Fruit fly (Drosophila melanogaster): ENCODE measurements around the gene Arl1.

The Arl1 gene

dm6 chr3L:15956448-15957010, 26.4 kb upstream of the Arl1 start, which contains the start of gene elgi (continued):
- TF ChIP-seq CG32532 (GFP tag; IDR thresholded peaks at IDR 0.05) (peak; percentile 58; the same call in 1 of the 2 replicates), CG8281 (tag; optimal IDR thresholded peaks at IDR 0.05) (no peak), Hr3 (GFP tag; optimal IDR thresholded peaks at IDR 0.05) (peak; percentile 53), D19B (GFP tag; optimal IDR thresholded peaks at IDR 0.05) (no peak), CG13287 (GFP tag; IDR thresholded peaks at IDR 0.05; ENCODE audit: partially characterized antibody) (peak; percentile 58), sisA (GFP tag; IDR thresholded peaks at IDR 0.05) (0 out of 2 replicates have a peak, but pooled peaks have one; percentile 25), crol (GFP tag; IDR thresholded peaks at IDR 0.05) (no peak), CG9932 (GFP tag; IDR thresholded peaks at IDR 0.05) (peak; percentile 82), vvl (GFP tag; IDR thresholded peaks at IDR 0.05) (peak; percentile 61), Ets97D (GFP tag; optimal IDR thresholded peaks at IDR 0.05) (peak; percentile 53), CG3838 (GFP tag; optimal IDR thresholded peaks at IDR 0.05) (no peak), CG5953 (GFP tag; IDR thresholded peaks at IDR 0.05) (no peak), lab (GFP tag; optimal IDR thresholded peaks at IDR 0.05) (peak; percentile 73), NC2α (GFP tag; optimal IDR thresholded peaks at IDR 0.05) (peak; percentile 1), NFAT (GFP tag; IDR thresholded peaks at IDR 0.05) (peak; percentile 74), Sry-δ (GFP tag; optimal IDR thresholded peaks at IDR 0.05) (peak; percentile 39), Blimp-1 (GFP tag; optimal IDR thresholded peaks at IDR 0.05) (no peak), MBD-R2 (GFP tag; IDR thresholded peaks at IDR 0.05) (peak; percentile 96), HLH4C (GFP tag; IDR thresholded peaks at IDR 0.05; ENCODE audit: partially characterized antibody) (no peak), CG4360 (GFP tag; IDR thresholded peaks at IDR 0.05) (no peak), CG12071 (GFP tag; optimal IDR thresholded peaks at IDR 0.05) (peak; percentile 25), E2f1 (GFP tag; IDR thresholded peaks at IDR 0.05) (no peak), Hr78 (GFP tag; optimal IDR thresholded peaks at IDR 0.05) (no peak), CG13624 (GFP tag; optimal IDR thresholded peaks at IDR 0.05) (peak; percentile 69), tup (GFP tag; optimal IDR thresholded peaks at IDR 0.05) (peak; percentile 38), dpn (GFP tag; optimal IDR thresholded peaks at IDR 0.05) (peak; percentile 70 to 76), CG8478 (optimal IDR thresholded peaks at IDR 0.05) (no peak), CG11504 (tag; optimal IDR thresholded peaks at IDR 0.05) (no peak), CG3065 (GFP tag; optimal IDR thresholded peaks at IDR 0.05) (no peak), crc (GFP tag; optimal IDR thresholded peaks at IDR 0.05) (no peak), CG6854 (GFP tag; optimal IDR thresholded peaks at IDR 0.05) (no peak), pum (GFP tag; optimal IDR thresholded peaks at IDR 0.05) (peak; percentile 58), gsb (GFP tag; IDR thresholded peaks at IDR 0.05) (0 out of 2 replicates have a peak, but pooled peaks have one; percentile 24), gcm (GFP tag; optimal IDR thresholded peaks at IDR 0.05) (no peak), zfh2 (GFP tag; optimal IDR thresholded peaks at IDR 0.05) (peak; percentile 84), CG11398 (GFP tag; optimal IDR thresholded peaks at IDR 0.05) (peak; percentile 39), CG1603 (tag; optimal IDR thresholded peaks at IDR 0.05) (no peak), sr (GFP tag; IDR thresholded peaks at IDR 0.05) (no peak), Optix (GFP tag; IDR thresholded peaks at IDR 0.05) (no peak), CG4854 (GFP tag; optimal IDR thresholded peaks at IDR 0.05) (peak; percentile 31), bsh (GFP tag; optimal IDR thresholded peaks at IDR 0.05) (peak in 1 of 2 experiments; percentile 1), CG4328 (GFP tag; optimal IDR thresholded peaks at IDR 0.05) (peak; percentile 24), shn (GFP tag; optimal IDR thresholded peaks at IDR 0.05) (peak; percentile 57), Sox102F (GFP tag; optimal IDR thresholded peaks at IDR 0.05) (no peak), CG15514 (GFP tag; optimal IDR thresholded peaks at IDR 0.05) (peak; percentile 66), Mad (GFP tag; optimal IDR thresholded peaks at IDR 0.05) (peak; percentile 9), CG32772 (GFP tag; IDR thresholded peaks at IDR 0.05) (peak; percentile 81), CG8765 (GFP tag; IDR thresholded peaks at IDR 0.05) (no peak), CG11085 (GFP tag; IDR thresholded peaks at IDR 0.05) (peak; percentile 41; the same call in 1 of the 2 replicates), CG31441 (GFP tag; IDR thresholded peaks at IDR 0.05) (no peak), nau (GFP tag; optimal IDR thresholded peaks at IDR 0.05) (no peak)
